Fruit fly (Drosophila melanogaster) whole organism, embryonic: ENCODE results near the gene CG11695.

ENCODE experiments used
- CG1024 ChIP-seq: fragments of 200-800 bp; sonication (Bioruptor generic); IDR thresholded peaks from 2 replicates; pipeline ENCODE4 v1.3.6; 2022; ENCODE audit warnings: missing biosample characterization, missing genetic modification characterization
- CG11504 ChIP-seq: fragments of 200-800 bp; sonication (Bioruptor generic); optimal IDR thresholded peaks from 3 replicates; lab custom pipeline; 2019; ENCODE audit warnings: missing biosample characterization, mild to moderate bottlenecking, missing genetic modification characterization, moderate library complexity
- CG11560 ChIP-seq: fragments of 200-800 bp; sonication (Bioruptor generic); IDR thresholded peaks from 3 replicates; pipeline ENCODE4 v1.3.6; 2022; ENCODE audit warnings: missing biosample characterization, missing genetic modification characterization
- CG12219 ChIP-seq: fragments of 200-800 bp; sonication (Bioruptor generic); optimal IDR thresholded peaks from 3 replicates; lab custom pipeline; 2018; ENCODE audit warnings: missing biosample characterization, mild to moderate bottlenecking, missing genetic modification characterization
- CG12769 ChIP-seq: fragments of 200-800 bp; sonication (Bioruptor generic); optimal IDR thresholded peaks from 2 replicates; lab custom pipeline; 2019; ENCODE audit warnings: missing biosample characterization, mild to moderate bottlenecking, missing genetic modification characterization, moderate library complexity
- CG12942 ChIP-seq: fragments of 200-800 bp; sonication (Bioruptor generic); optimal IDR thresholded peaks from 3 replicates; lab custom pipeline; 2016; ENCODE audit warnings: missing biosample characterization, missing genetic modification characterization
- CG14441 ChIP-seq: fragments of 200-800 bp; sonication (Bioruptor generic); IDR thresholded peaks from 2 replicates; pipeline ENCODE4 v1.3.6; 2022; ENCODE audit warnings: missing biosample characterization, missing genetic modification characterization
- CG14710 ChIP-seq: fragments of 200-800 bp; sonication (Bioruptor generic); optimal IDR thresholded peaks from 3 replicates; lab custom pipeline; 2019; ENCODE audit warnings: missing biosample characterization, mild to moderate bottlenecking, missing genetic modification characterization, moderate library complexity
- CG15073 ChIP-seq: fragments of 200-800 bp; sonication (Bioruptor generic); optimal IDR thresholded peaks from 2 replicates; lab custom pipeline; 2016; ENCODE audit warnings: missing biosample characterization, missing genetic modification characterization
- CG1529 ChIP-seq: fragments of 200-800 bp; sonication (Bioruptor generic); optimal IDR thresholded peaks from 3 replicates; lab custom pipeline; 2018; ENCODE audit warnings: missing biosample characterization, missing genetic modification characterization
- CG1647 ChIP-seq: fragments of 200-800 bp; sonication (Bioruptor generic); optimal IDR thresholded peaks from 3 replicates; lab custom pipeline; 2016; ENCODE audit warnings: missing biosample characterization, missing genetic modification characterization
- CG17186 ChIP-seq: fragments of 200-800 bp; sonication (Bioruptor generic); optimal IDR thresholded peaks from 3 replicates; lab custom pipeline; 2017; ENCODE audit warnings: missing biosample characterization, missing genetic modification reagents, missing genetic modification characterization
- CG18619 ChIP-seq: fragments of 200-800 bp; sonication (Bioruptor generic); optimal IDR thresholded peaks from 3 replicates; lab custom pipeline; 2017; ENCODE audit warnings: missing biosample characterization, mild to moderate bottlenecking, missing genetic modification characterization
- CG18764 ChIP-seq: fragments of 200-800 bp; sonication (Bioruptor generic); optimal IDR thresholded peaks from 3 replicates; lab custom pipeline; 2016; ENCODE audit warnings: missing biosample characterization, missing genetic modification characterization
- CG2199 ChIP-seq: fragments of 200-800 bp; sonication (Bioruptor generic); IDR thresholded peaks from 3 replicates; pipeline ENCODE4 v1.3.6; 2022; ENCODE audit warnings: missing biosample characterization, missing genetic modification characterization
- CG31388 ChIP-seq: fragments of 200-800 bp; sonication (Bioruptor generic); optimal IDR thresholded peaks from 2 replicates; lab custom pipeline; 2016; ENCODE audit warnings: missing biosample characterization, missing genetic modification characterization
- CG32772 ChIP-seq: fragments of 200-800 bp; sonication (Bioruptor generic); IDR thresholded peaks from 2 replicates; pipeline ENCODE4 v1.3.6; 2022; ENCODE audit warnings: missing biosample characterization, missing genetic modification characterization
- Camta ChIP-seq: fragments of 200-800 bp; sonication (Bioruptor generic); optimal IDR thresholded peaks from 2 replicates; lab custom pipeline; 2016; ENCODE audit warnings: missing biosample characterization, missing genetic modification characterization
- Deaf1 ChIP-seq: fragments of 200-800 bp; optimal IDR thresholded peaks from 3 replicates; lab custom pipeline; 2019; ENCODE audit warnings: missing biosample characterization, mild to moderate bottlenecking, missing genetic modification characterization, moderate library complexity
- Dek ChIP-seq: fragments of 200-800 bp; sonication (Bioruptor generic); optimal IDR thresholded peaks from 3 replicates; lab custom pipeline; 2019; ENCODE audit warnings: missing biosample characterization, mild to moderate bottlenecking, missing genetic modification characterization, moderate library complexity
- Dfd ChIP-seq, 2 experiments: fragments of >200 bp; optimal IDR thresholded peaks; 2 replicates each; lab custom pipeline; 2017; ENCODE audit warnings: missing biosample characterization in 2 of 2, missing genetic modification characterization in 2 of 2
- Ets65A ChIP-seq: fragments of 200-800 bp; sonication (Bioruptor generic); peaks from one replicate; lab custom pipeline; 2016; ENCODE audit warnings: missing biosample characterization, missing genetic modification characterization
- Fer2 ChIP-seq: fragments of 200-800 bp; sonication (Bioruptor generic); optimal IDR thresholded peaks from 2 replicates; lab custom pipeline; 2018; ENCODE audit warnings: missing biosample characterization, mild to moderate bottlenecking, missing genetic modification characterization, moderate library complexity
- Gug ChIP-seq: fragments of 200-800 bp; sonication (Bioruptor generic); IDR thresholded peaks from 4 replicates; pipeline ENCODE4 v1.3.6; 2022; ENCODE audit warnings: missing biosample characterization, missing genetic modification characterization
- Hey ChIP-seq: fragments of 200-800 bp; sonication (Bioruptor generic); optimal IDR thresholded peaks from 3 replicates; lab custom pipeline; 2018; ENCODE audit warnings: missing biosample characterization, mild to moderate bottlenecking, missing genetic modification characterization
- MTF-1 ChIP-seq: fragments of 200-800 bp; sonication (Bioruptor generic); optimal IDR thresholded peaks from 2 replicates; lab custom pipeline; 2018; ENCODE audit warnings: missing biosample characterization, mild to moderate bottlenecking, missing genetic modification characterization, borderline replicate concordance
- Max ChIP-seq: fragments of 200-800 bp; sonication (Bioruptor generic); optimal IDR thresholded peaks from 2 replicates; lab custom pipeline; 2016; ENCODE audit warnings: missing biosample characterization, mild to moderate bottlenecking, missing genetic modification characterization
- Meics ChIP-seq: fragments of 200-800 bp; sonication (Bioruptor generic); optimal IDR thresholded peaks from 2 replicates; lab custom pipeline; 2017; ENCODE audit warnings: missing biosample characterization, mild to moderate bottlenecking, missing genetic modification characterization
- Nf-YA ChIP-seq: fragments of 200-800 bp; sonication (Bioruptor generic); IDR thresholded peaks from 2 replicates; pipeline ENCODE4 v1.3.6; 2022; ENCODE audit warnings: missing biosample characterization, missing genetic modification characterization
- Sry-β ChIP-seq: fragments of 200-800 bp; sonication (Bioruptor generic); optimal IDR thresholded peaks from 2 replicates; lab custom pipeline; 2018; ENCODE audit warnings: missing biosample characterization, mild to moderate bottlenecking, missing genetic modification characterization, moderate library complexity
- bcd ChIP-seq: fragments of 200-800 bp; sonication (Bioruptor generic); optimal IDR thresholded peaks from 2 replicates; lab custom pipeline; 2017; ENCODE audit warnings: missing biosample characterization, mild to moderate bottlenecking, missing genetic modification characterization
- br ChIP-seq: fragments of >200 bp; optimal IDR thresholded peaks from 2 replicates; lab custom pipeline; 2017
- cas ChIP-seq: fragments of 200-800 bp; sonication (Bioruptor generic); IDR thresholded peaks from 2 replicates; pipeline ENCODE4 v1.3.6; 2022; ENCODE audit warnings: missing biosample characterization, missing genetic modification characterization
- chif ChIP-seq, 2 experiments: fragments of 200-800 bp; sonication (Bioruptor generic); optimal IDR thresholded peaks; 3 replicates each; lab custom pipeline; 2016; ENCODE audit warnings: missing biosample characterization in 2 of 2, missing genetic modification characterization in 2 of 2
- crp ChIP-seq, 2 experiments: fragments of 200-800 bp; sonication (Bioruptor generic); optimal IDR thresholded peaks; 2 replicates in 1 of 2; 3 replicates in 1 of 2; lab custom pipeline; 2017; ENCODE audit warnings: missing biosample characterization in 2 of 2, missing genetic modification characterization in 2 of 2, mild to moderate bottlenecking in 1 of 2, moderate library complexity in 1 of 2
- dysf ChIP-seq: fragments of 200-800 bp; sonication (Bioruptor generic); IDR thresholded peaks from 3 replicates; pipeline ENCODE4 v1.3.6; 2022; ENCODE audit warnings: missing biosample characterization, missing genetic modification characterization
- fd96Cb ChIP-seq: fragments of 200-800 bp; sonication (Bioruptor generic); optimal IDR thresholded peaks from 2 replicates; lab custom pipeline; 2018; ENCODE audit warnings: missing biosample characterization, mild to moderate bottlenecking, missing genetic modification characterization, moderate library complexity
- hbn ChIP-seq: fragments of 200-800 bp; sonication (Bioruptor generic); IDR thresholded peaks from 2 replicates; pipeline ENCODE4 v1.3.6; 2022; ENCODE audit warnings: missing biosample characterization, missing genetic modification characterization; ENCODE audit not compliant: partially characterized antibody
- inv ChIP-seq: fragments of 200-800 bp; sonication (Bioruptor generic); IDR thresholded peaks from 2 replicates; pipeline ENCODE4 v1.3.6; 2022; ENCODE audit warnings: missing biosample characterization, missing genetic modification characterization; ENCODE audit not compliant: partially characterized antibody
- jumu ChIP-seq: fragments of 200-800 bp; sonication (Bioruptor generic); optimal IDR thresholded peaks from 3 replicates; lab custom pipeline; 2016; ENCODE audit warnings: missing biosample characterization, missing genetic modification characterization
- kni ChIP-seq: fragments of 200-800 bp; sonication (Bioruptor generic); optimal IDR thresholded peaks from 3 replicates; lab custom pipeline; 2017; ENCODE audit warnings: mild to moderate bottlenecking, missing biosample characterization, missing genetic modification reagents, missing genetic modification characterization
- knrl ChIP-seq: fragments of 200-800 bp; sonication (Bioruptor generic); IDR thresholded peaks from 3 replicates; pipeline ENCODE4 v1.3.6; 2022; ENCODE audit warnings: missing biosample characterization, missing genetic modification characterization; ENCODE audit not compliant: partially characterized antibody
- nerfin-2 ChIP-seq: fragments of 200-800 bp; sonication (Bioruptor generic); IDR thresholded peaks from 2 replicates; pipeline ENCODE4 v1.3.6; 2022; ENCODE audit warnings: missing biosample characterization, missing genetic modification characterization; ENCODE audit not compliant: partially characterized antibody
- nom ChIP-seq: fragments of 200-800 bp; sonication (Bioruptor generic); optimal IDR thresholded peaks from 2 replicates; lab custom pipeline; 2017; ENCODE audit warnings: missing biosample characterization, missing genetic modification characterization, mild to moderate bottlenecking, moderate library complexity, missing genetic modification reagents
- ro ChIP-seq: fragments of 200-800 bp; sonication (Bioruptor generic); IDR thresholded peaks from 2 replicates; pipeline ENCODE4 v1.3.6; 2022; ENCODE audit warnings: missing biosample characterization, missing genetic modification characterization
- sima ChIP-seq: fragments of 200-800 bp; sonication (Bioruptor generic); optimal IDR thresholded peaks from 2 replicates; lab custom pipeline; 2016; ENCODE audit warnings: missing biosample characterization, missing genetic modification characterization
- so ChIP-seq: fragments of 200-800 bp; sonication (Bioruptor generic); IDR thresholded peaks from 3 replicates; pipeline ENCODE4 v1.3.6; 2022; ENCODE audit warnings: missing biosample characterization, missing genetic modification characterization
- trem ChIP-seq: fragments of 200-800 bp; optimal IDR thresholded peaks from 3 replicates; lab custom pipeline; 2019; ENCODE audit warnings: missing biosample characterization, mild to moderate bottlenecking, missing genetic modification characterization, moderate library complexity
- wek ChIP-seq: fragments of 200-800 bp; sonication (Bioruptor generic); optimal IDR thresholded peaks from 3 replicates; lab custom pipeline; 2018; ENCODE audit warnings: missing biosample characterization, mild to moderate bottlenecking, missing genetic modification characterization, moderate library complexity

The CG11695 gene

DNA sequence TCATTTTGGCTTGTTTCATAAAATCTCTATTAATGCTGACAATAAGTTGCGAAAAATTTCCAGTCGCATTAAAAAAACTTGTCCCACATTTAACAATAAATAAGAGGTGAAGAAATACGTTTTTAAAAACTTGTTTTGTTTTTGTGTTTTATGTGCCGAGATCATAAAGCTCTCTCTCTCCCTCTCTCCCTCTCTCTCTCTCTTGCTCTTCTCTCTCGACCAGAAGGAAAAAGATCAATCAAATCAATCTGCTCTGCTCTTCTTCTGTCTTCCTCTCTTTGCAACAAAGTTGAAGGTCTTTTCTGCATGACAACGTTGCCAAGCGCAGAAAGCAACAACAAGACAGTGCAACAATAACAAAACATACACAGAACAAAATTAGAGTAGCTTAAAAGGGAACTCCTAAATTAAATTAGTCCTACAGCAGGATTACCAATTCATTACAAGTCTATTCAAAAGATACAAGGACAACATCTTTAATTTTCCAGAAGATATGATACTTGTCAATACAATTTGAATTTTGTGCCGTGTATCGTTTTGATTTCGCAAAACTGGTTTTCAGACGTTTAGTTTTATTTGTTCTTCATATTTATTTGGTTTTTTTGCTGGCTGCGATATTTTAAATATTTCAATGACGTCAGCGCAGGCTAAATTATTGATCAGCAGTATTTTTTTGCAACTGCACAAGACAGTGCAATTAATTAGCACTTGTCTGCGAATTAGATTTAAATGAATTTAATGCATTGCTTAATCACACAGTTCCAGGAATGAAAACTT, 46.2 kb downstream of the CG11695 start (continued):
- TF ChIP-seq CG14441 (GFP tag; lab: Robert Waterston, UW) (peak; percentile 85), ro (GFP tag; lab: Robert Waterston, UW) (no peak), nom (GFP tag; lab: Kevin White, UChicago) (peak; percentile 96), CG1024 (GFP tag; lab: Robert Waterston, UW) (0 out of 2 replicates have a peak, but pooled peaks have one; percentile 39), CG11560 (tag; lab: Robert Waterston, UW) (no peak), dysf (GFP tag; lab: Robert Waterston, UW) (peak; percentile 85), cas (GFP tag; lab: Robert Waterston, UW) (peak; percentile 50; the same call in 1 of the 2 replicates), Ets65A (GFP tag; lab: Kevin White, UChicago) (peak; percentile 95), CG2199 (no peak), CG18619 (peak; percentile 59), CG12942 (GFP tag; lab: Kevin White, UChicago) (peak; percentile 53), CG14710 (tag; lab: Kevin White, UChicago) (peak; percentile 2), Dek (tag; lab: Kevin White, UChicago) (peak; percentile 70), CG12219 (GFP tag; lab: Kevin White, UChicago) (peak; percentile 68), CG32772 (peak; percentile 61), Dfd (GFP tag; optimal IDR thresholded peaks at IDR 0.05; lab: Kevin White, UChicago) (no peak), Meics (GFP tag; lab: Kevin White, UChicago) (peak; percentile 80), CG15073 (GFP tag; lab: Kevin White, UChicago) (no peak), Gug (GFP tag; lab: Robert Waterston, UW) (peak; percentile 54; the same call in 2 of the 4 replicates), Deaf1 (tag; lab: Kevin White, UChicago) (peak; percentile 40), CG12769 (tag; lab: Kevin White, UChicago) (peak; percentile 77), knrl (GFP tag; lab: Robert Waterston, UW) (no peak), trem (tag; lab: Kevin White, UChicago) (peak; percentile 7), Sry-β (GFP tag; lab: Kevin White, UChicago) (no peak), sima (GFP tag; lab: Kevin White, UChicago) (no peak), hbn (no peak), CG1647 (GFP tag; lab: Kevin White, UChicago) (peak; percentile 48), CG31388 (GFP tag; lab: Kevin White, UChicago) (no peak), br (lab: Kevin White, UChicago) (no peak), Nf-YA (GFP tag; lab: Robert Waterston, UW) (peak; percentile 7; the same call in 1 of the 2 replicates), crp (GFP tag; optimal IDR thresholded peaks at IDR 0.05; lab: Kevin White, UChicago) (no peak), so (peak; percentile 65; the same call in 2 of the 3 replicates), MTF-1 (GFP tag; lab: Kevin White, UChicago) (peak; percentile 56), CG1529 (GFP tag; lab: Kevin White, UChicago) (peak; percentile 9), nerfin-2 (GFP tag; lab: Robert Waterston, UW) (no peak), inv (GFP tag; lab: Robert Waterston, UW) (no peak), CG17186 (GFP tag; lab: Kevin White, UChicago) (no peak), CG11504 (tag; lab: Kevin White, UChicago) (peak; percentile 75), CG18764 (GFP tag; lab: Kevin White, UChicago) (peak; percentile 7), chif (GFP tag; optimal IDR thresholded peaks at IDR 0.05; lab: Kevin White, UChicago) (peak; percentile 52 to 80), Hey (tag; lab: Kevin White, UChicago) (no peak), Camta (GFP tag; lab: Kevin White, UChicago) (no peak), wek (peak; percentile 2), Max (GFP tag; lab: Kevin White, UChicago) (no peak), fd96Cb (tag; lab: Kevin White, UChicago) (peak; percentile 67), Fer2 (peak; percentile 49), bcd (GFP tag; lab: Kevin White, UChicago) (peak; percentile 37), kni (GFP tag; lab: Kevin White, UChicago) (no peak), jumu (GFP tag; lab: Kevin White, UChicago) (no peak)
